Worm (Caenorhabditis elegans): ENCODE data around the gene sre-44.

Gene sre-44

ce11 chrII:13979833-13980513, 30.6 kb downstream of the sre-44 start, which contains the start of gene sre-48:
TSS of gene sre-48 (minus strand) at chrII:13979883.
- TF ChIP-seq snpc-4 (GFP tag; optimal IDR thresholded peaks at IDR 0.05), result no peak
- TF ChIP-seq snpc-4 (tag; optimal IDR thresholded peaks at IDR 0.05), result no peak
- TF ChIP-seq sptf-2 (GFP tag; optimal IDR thresholded peaks at IDR 0.05), result no peak
- no peak for TF ChIP-seq mcd-1 (GFP tag; IDR thresholded peaks at IDR 0.05)
- TF ChIP-seq ceh-100 (GFP tag; IDR thresholded peaks at IDR 0.05), result no peak
- no peak for TF ChIP-seq snpc-1.1 (tag; optimal IDR thresholded peaks at IDR 0.05; ENCODE audit: insufficient read depth)
- TF ChIP-seq egl-44 (GFP tag; IDR thresholded peaks at IDR 0.05), result no peak
- no peak for TF ChIP-seq Y56A3A.18 (GFP tag; IDR thresholded peaks at IDR 0.05)
- no peak for TF ChIP-seq pbrm-1 (GFP tag; IDR thresholded peaks at IDR 0.05)
- TF ChIP-seq ceh-40 (GFP tag; IDR thresholded peaks at IDR 0.05), result no peak
- TF ChIP-seq nfyb-1 (GFP tag; IDR thresholded peaks at IDR 0.05), result no peak
- no peak for TF ChIP-seq nhr-179 (tag; optimal IDR thresholded peaks at IDR 0.05)
- TF ChIP-seq tbx-9 (tag; optimal IDR thresholded peaks at IDR 0.05; ENCODE audit: borderline replicate concordance), result no peak
- no peak for TF ChIP-seq B0019.2 (GFP tag; conservative IDR thresholded peaks at IDR 0.05)
- TF ChIP-seq Y95B8A.8 (GFP tag; IDR thresholded peaks at IDR 0.05), result no peak
- no peak for TF ChIP-seq dox-1 (GFP tag; IDR thresholded peaks at IDR 0.05)
- TF ChIP-seq mel-28 (tag; optimal IDR thresholded peaks at IDR 0.05; ENCODE audit: borderline replicate concordance), result no peak
- TF ChIP-seq F33H1.4 (GFP tag; IDR thresholded peaks at IDR 0.05), result no peak
- no peak for TF ChIP-seq nhr-120 (GFP tag; IDR thresholded peaks at IDR 0.05)
- no peak for TF ChIP-seq attf-5 (GFP tag; optimal IDR thresholded peaks at IDR 0.05)

- TF ChIP-seq nhr-80 (tag; optimal IDR thresholded peaks at IDR 0.05), result peak; percentile 25
- no peak for TF ChIP-seq ztf-3 (GFP tag; optimal IDR thresholded peaks at IDR 0.05)
- TF ChIP-seq tbx-9 (tag; optimal IDR thresholded peaks at IDR 0.05; ENCODE audit: borderline replicate concordance), result no peak
Observed at ce11 chrII:13981097-13981496, 31.7 kb downstream of the sre-44 start, which contains the start of gene Y39G8B.9. TSS of gene Y39G8B.9 (plus strand) at chrII:13981365.

- TF ChIP-seq cebp-2 (GFP tag; IDR thresholded peaks at IDR 0.05) (no peak), attf-3 (GFP tag; conservative IDR thresholded peaks at IDR 0.05) (no peak), Y53G8AR.9 (GFP tag; conservative IDR thresholded peaks at IDR 0.05) (no peak), mxl-1 (tag; optimal IDR thresholded peaks at IDR 0.05) (no peak), attf-5 (GFP tag; optimal IDR thresholded peaks at IDR 0.05) (no peak), nfyb-1 (GFP tag; IDR thresholded peaks at IDR 0.05) (no peak), chd-7 (tag; optimal IDR thresholded peaks at IDR 0.05) (no peak), B0019.2 (GFP tag; conservative IDR thresholded peaks at IDR 0.05) (no peak), zfh-2 (GFP tag; conservative IDR thresholded peaks at IDR 0.05) (no peak), ztf-28 (GFP tag; IDR thresholded peaks at IDR 0.05) (no peak), fkh-3 (tag; optimal IDR thresholded peaks at IDR 0.05) (no peak), somi-1 (GFP tag; optimal IDR thresholded peaks at IDR 0.05) (no peak), ztf-22 (GFP tag; optimal IDR thresholded peaks at IDR 0.05) (no peak), pha-4 (tag; optimal IDR thresholded peaks at IDR 0.05) (no peak), sptf-2 (GFP tag; optimal IDR thresholded peaks at IDR 0.05) (no peak)
Observed at ce11 chrII:13981819-13982218, 32.4 kb downstream of the sre-44 start.

- TF ChIP-seq lag-1 (GFP tag; IDR thresholded peaks at IDR 0.05) (no peak), egrh-3 (GFP tag; IDR thresholded peaks at IDR 0.05) (peak; percentile 79), ceh-58 (GFP tag; IDR thresholded peaks at IDR 0.05) (no peak), zfh-2 (GFP tag; conservative IDR thresholded peaks at IDR 0.05) (peak; percentile 72; the same call in 1 of the 2 replicates), rcor-1 (GFP tag; IDR thresholded peaks at IDR 0.05) (no peak)
Observed at ce11 chrII:13982247-13982646, 32.9 kb downstream of the sre-44 start.

Data from whole organism, young adult.